Fruit fly (Drosophila melanogaster) whole organism, embryonic: ENCODE results near the gene dnc.

Source experiments
- Abd-B ChIP-seq: fragments of 200-800 bp; sonication (Bioruptor generic); optimal IDR thresholded peaks from 2 replicates; lab custom pipeline; 2018; ENCODE audit warnings: missing biosample characterization, mild to moderate bottlenecking, missing genetic modification characterization, moderate library complexity
- Adf1 ChIP-seq: fragments of 200-800 bp; sonication (Bioruptor generic); IDR thresholded peaks from 2 replicates; pipeline ENCODE4 v1.3.6; 2022; ENCODE audit warnings: missing biosample characterization, missing genetic modification characterization
- Antp ChIP-seq: fragments of 200-800 bp; sonication (Bioruptor generic); optimal IDR thresholded peaks from 3 replicates; lab custom pipeline; 2016; ENCODE audit warnings: missing biosample characterization, missing genetic modification characterization
- CG10654 ChIP-seq: fragments of 200-800 bp; sonication (Bioruptor generic); optimal IDR thresholded peaks from 2 replicates; lab custom pipeline; 2016; ENCODE audit warnings: missing biosample characterization, missing genetic modification characterization
- CG11560 ChIP-seq: fragments of 200-800 bp; sonication (Bioruptor generic); IDR thresholded peaks from 3 replicates; pipeline ENCODE4 v1.3.6; 2022; ENCODE audit warnings: missing biosample characterization, missing genetic modification characterization
- CG11723 ChIP-seq: fragments of 200-800 bp; sonication (Bioruptor generic); optimal IDR thresholded peaks from 2 replicates; lab custom pipeline; 2017; ENCODE audit warnings: missing biosample characterization, mild to moderate bottlenecking, missing genetic modification characterization
- CG12391 ChIP-seq: fragments of 200-800 bp; sonication (Bioruptor generic); optimal IDR thresholded peaks from 3 replicates; lab custom pipeline; 2018; ENCODE audit warnings: missing biosample characterization, mild to moderate bottlenecking, missing genetic modification characterization, moderate library complexity
- CG1602 ChIP-seq: fragments of 200-800 bp; sonication (Bioruptor generic); optimal IDR thresholded peaks from 3 replicates; lab custom pipeline; 2016; ENCODE audit warnings: missing biosample characterization, missing genetic modification characterization
- CG18764 ChIP-seq: fragments of 200-800 bp; sonication (Bioruptor generic); optimal IDR thresholded peaks from 3 replicates; lab custom pipeline; 2016; ENCODE audit warnings: missing biosample characterization, missing genetic modification characterization
- CG2129 ChIP-seq: fragments of 200-800 bp; sonication (Bioruptor generic); IDR thresholded peaks from 2 replicates; pipeline ENCODE4 v1.3.6; 2022; ENCODE audit warnings: missing biosample characterization, missing genetic modification characterization; ENCODE audit not compliant: partially characterized antibody
- CG30431 ChIP-seq: fragments of 200-800 bp; sonication (Bioruptor generic); optimal IDR thresholded peaks from 2 replicates; lab custom pipeline; 2017; ENCODE audit warnings: missing biosample characterization, missing genetic modification characterization
- CG31388 ChIP-seq: fragments of 200-800 bp; sonication (Bioruptor generic); optimal IDR thresholded peaks from 2 replicates; lab custom pipeline; 2016; ENCODE audit warnings: missing biosample characterization, missing genetic modification characterization
- CG32767 ChIP-seq: fragments of 200-800 bp; sonication (Bioruptor generic); IDR thresholded peaks from 2 replicates; pipeline ENCODE4 v1.3.6; 2022; ENCODE audit warnings: missing biosample characterization, missing genetic modification characterization
- CG33557 ChIP-seq: fragments of 200-800 bp; sonication (Bioruptor generic); optimal IDR thresholded peaks from 2 replicates; lab custom pipeline; 2019; ENCODE audit warnings: missing biosample characterization, mild to moderate bottlenecking, missing genetic modification characterization, moderate library complexity
- CG3726 ChIP-seq: fragments of 200-800 bp; sonication (Bioruptor generic); IDR thresholded peaks from 3 replicates; pipeline ENCODE4, ENCODE4 v1.3.6; 2022; ENCODE audit warnings: missing biosample characterization, missing genetic modification characterization
- CG43689 ChIP-seq: fragments of 200-800 bp; sonication (Bioruptor generic); IDR thresholded peaks from 2 replicates; pipeline ENCODE4 v1.3.6; 2022; ENCODE audit warnings: missing biosample characterization, missing genetic modification characterization
- CG6813 ChIP-seq: fragments of 200-800 bp; sonication (Bioruptor generic); optimal IDR thresholded peaks from 2 replicates; lab custom pipeline; 2017; ENCODE audit warnings: missing biosample characterization, missing genetic modification characterization, mild to moderate bottlenecking, moderate library complexity, missing genetic modification reagents
- CG7357 ChIP-seq: fragments of 200-800 bp; sonication (Bioruptor generic); IDR thresholded peaks from 3 replicates; pipeline ENCODE4 v1.3.6; 2022; ENCODE audit warnings: missing biosample characterization, missing genetic modification characterization
- CG7987 ChIP-seq: fragments of 200-800 bp; sonication (Bioruptor generic); optimal IDR thresholded peaks from 2 replicates; lab custom pipeline; 2018; ENCODE audit warnings: missing biosample characterization, mild to moderate bottlenecking, missing genetic modification characterization, moderate library complexity
- CG8388 ChIP-seq: fragments of 200-800 bp; sonication (Bioruptor generic); optimal IDR thresholded peaks from 2 replicates; lab custom pipeline; 2019; ENCODE audit warnings: missing biosample characterization, mild to moderate bottlenecking, missing genetic modification characterization, moderate library complexity
- CG8478 ChIP-seq: fragments of >200 bp; optimal IDR thresholded peaks from 2 replicates; lab custom pipeline; 2018
- CG9876 ChIP-seq: fragments of 200-800 bp; sonication (Bioruptor generic); optimal IDR thresholded peaks from 2 replicates; lab custom pipeline; 2016; ENCODE audit warnings: missing biosample characterization, missing genetic modification characterization
- H15 ChIP-seq: fragments of 200-800 bp; sonication (Bioruptor generic); IDR thresholded peaks from 3 replicates; pipeline ENCODE4 v1.3.6; 2022; ENCODE audit warnings: missing biosample characterization, missing genetic modification characterization
- Kr ChIP-seq: fragments of 200-800 bp; sonication (Bioruptor generic); optimal IDR thresholded peaks from 2 replicates; lab custom pipeline; 2017; ENCODE audit warnings: missing biosample characterization, mild to moderate bottlenecking, missing genetic modification characterization
- MTF-1 ChIP-seq: fragments of 200-800 bp; sonication (Bioruptor generic); optimal IDR thresholded peaks from 2 replicates; lab custom pipeline; 2018; ENCODE audit warnings: missing biosample characterization, mild to moderate bottlenecking, missing genetic modification characterization, borderline replicate concordance
- Med ChIP-seq: fragments of 200-800 bp; sonication (Bioruptor generic); peaks from one replicate; lab custom pipeline; 2016; ENCODE audit warnings: missing biosample characterization, missing genetic modification characterization, mild to moderate bottlenecking, inconsistent platforms, moderate library complexity
- NFAT ChIP-seq: fragments of 200-800 bp; sonication (Bioruptor generic); IDR thresholded peaks from 2 replicates; pipeline ENCODE4 v1.3.6; 2022; ENCODE audit warnings: missing biosample characterization, missing genetic modification characterization
- Nf-YC ChIP-seq: fragments of 200-800 bp; optimal IDR thresholded peaks from 3 replicates; lab custom pipeline; 2019; ENCODE audit warnings: missing biosample characterization, mild to moderate bottlenecking, missing genetic modification characterization, moderate library complexity
- Sox100B ChIP-seq: fragments of 200-800 bp; sonication (Bioruptor generic); optimal IDR thresholded peaks from 3 replicates; lab custom pipeline; 2018; ENCODE audit warnings: missing biosample characterization, mild to moderate bottlenecking, missing genetic modification characterization
- Spps ChIP-seq: fragments of 200-800 bp; sonication (Bioruptor generic); optimal IDR thresholded peaks from 2 replicates; lab custom pipeline; 2018; ENCODE audit warnings: missing biosample characterization, mild to moderate bottlenecking, missing genetic modification characterization
- ap ChIP-seq: fragments of 200-800 bp; sonication (Bioruptor generic); IDR thresholded peaks from 2 replicates; pipeline ENCODE4 v1.3.6; 2022; ENCODE audit warnings: missing biosample characterization, missing genetic modification characterization
- ash1 ChIP-seq: fragments of 200-800 bp; sonication (Bioruptor generic); optimal IDR thresholded peaks from 2 replicates; lab custom pipeline; 2018; ENCODE audit warnings: missing biosample characterization, mild to moderate bottlenecking, missing genetic modification characterization
- bcd ChIP-seq: fragments of 200-800 bp; sonication (Bioruptor generic); optimal IDR thresholded peaks from 2 replicates; lab custom pipeline; 2017; ENCODE audit warnings: missing biosample characterization, mild to moderate bottlenecking, missing genetic modification characterization
- chinmo ChIP-seq: fragments of 200-800 bp; sonication (Bioruptor generic); IDR thresholded peaks from 4 replicates; pipeline ENCODE4 v1.3.6; 2022; ENCODE audit warnings: missing biosample characterization, missing genetic modification characterization; ENCODE audit not compliant: partially characterized antibody
- crp ChIP-seq, 2 experiments: fragments of 200-800 bp; sonication (Bioruptor generic); optimal IDR thresholded peaks; 2 replicates in 1 of 2; 3 replicates in 1 of 2; lab custom pipeline; 2017; ENCODE audit warnings: missing biosample characterization in 2 of 2, missing genetic modification characterization in 2 of 2, mild to moderate bottlenecking in 1 of 2, moderate library complexity in 1 of 2
- cwo ChIP-seq: fragments of 200-800 bp; sonication (Bioruptor generic); optimal IDR thresholded peaks from 3 replicates; lab custom pipeline; 2017; ENCODE audit warnings: missing biosample characterization, missing genetic modification characterization, mild to moderate bottlenecking, moderate library complexity, missing genetic modification reagents
- danr ChIP-seq: fragments of 200-800 bp; sonication (Bioruptor generic); IDR thresholded peaks from 2 replicates; pipeline ENCODE4 v1.3.6; 2022; ENCODE audit warnings: missing biosample characterization, missing genetic modification characterization
- disco-r ChIP-seq: fragments of 200-800 bp; sonication (Bioruptor generic); optimal IDR thresholded peaks from 2 replicates; lab custom pipeline; 2016; ENCODE audit warnings: missing biosample characterization, missing genetic modification characterization
- dm ChIP-seq: fragments of 200-800 bp; sonication (Bioruptor generic); optimal IDR thresholded peaks from 3 replicates; lab custom pipeline; 2016; ENCODE audit warnings: missing biosample characterization, missing genetic modification characterization
- eve ChIP-seq, 2 experiments: fragments of >200 bp; optimal IDR thresholded peaks; 2 replicates each; lab custom pipeline; 2017; ENCODE audit warnings: missing biosample characterization in 2 of 2, missing genetic modification characterization in 2 of 2
- gce ChIP-seq: fragments of 200-800 bp; sonication (Bioruptor generic); IDR thresholded peaks from 3 replicates; pipeline ENCODE4 v1.3.6; 2022; ENCODE audit warnings: missing biosample characterization, missing genetic modification characterization
- luna ChIP-seq: fragments of 200-800 bp; sonication (Bioruptor generic); optimal IDR thresholded peaks from 2 replicates; lab custom pipeline; 2016; ENCODE audit warnings: missing biosample characterization, missing genetic modification characterization
- nmo ChIP-seq: fragments of 200-800 bp; sonication (Bioruptor generic); optimal IDR thresholded peaks from 2 replicates; lab custom pipeline; 2018; ENCODE audit warnings: missing biosample characterization, mild to moderate bottlenecking, missing genetic modification characterization, moderate library complexity
- oc ChIP-seq: fragments of 200-800 bp; sonication (Bioruptor generic); optimal IDR thresholded peaks from 2 replicates; lab custom pipeline; 2018; ENCODE audit warnings: missing biosample characterization, mild to moderate bottlenecking, missing genetic modification characterization, moderate library complexity
- ro ChIP-seq: fragments of 200-800 bp; sonication (Bioruptor generic); IDR thresholded peaks from 2 replicates; pipeline ENCODE4 v1.3.6; 2022; ENCODE audit warnings: missing biosample characterization, missing genetic modification characterization
- sens ChIP-seq: fragments of 200-800 bp; sonication (Bioruptor generic); peaks from one replicate; lab custom pipeline; 2016; ENCODE audit warnings: missing biosample characterization, missing genetic modification characterization
- sim ChIP-seq: fragments of 200-800 bp; sonication (Bioruptor generic); IDR thresholded peaks from 2 replicates; pipeline ENCODE4 v1.3.6; 2022; ENCODE audit warnings: missing biosample characterization, missing genetic modification characterization
- slbo ChIP-seq: fragments of 200-800 bp; sonication (Bioruptor generic); IDR thresholded peaks from 2 replicates; pipeline ENCODE4 v1.3.6; 2022; ENCODE audit warnings: missing biosample characterization, missing genetic modification characterization
- tna ChIP-seq: fragments of 200-800 bp; sonication (Bioruptor generic); IDR thresholded peaks from 2 replicates; pipeline ENCODE4 v1.3.6; 2022; ENCODE audit warnings: missing biosample characterization, missing genetic modification characterization; ENCODE audit not compliant: partially characterized antibody
- vfl ChIP-seq: fragments of 200-800 bp; sonication (Bioruptor generic); optimal IDR thresholded peaks from 2 replicates; lab custom pipeline; 2016; ENCODE audit warnings: missing biosample characterization, missing genetic modification characterization
- vvl ChIP-seq: fragments of 200-800 bp; sonication (Bioruptor generic); IDR thresholded peaks from 2 replicates; pipeline ENCODE4 v1.3.6; 2022; ENCODE audit warnings: missing biosample characterization, missing genetic modification characterization

The dnc gene

dm6 chrX:3381667-3382066, 205.4 kb downstream of the dnc start (continued):
- TF ChIP-seq vvl (GFP tag; lab: Robert Waterston, UW) (peak; percentile 90), dm (GFP tag; lab: Kevin White, UChicago) (peak; percentile 91), CG12391 (tag; lab: Kevin White, UChicago) (peak; percentile 75), CG9876 (GFP tag; lab: Kevin White, UChicago) (peak; percentile 48), Sox100B (GFP tag; lab: Kevin White, UChicago) (peak; percentile 43), sim (GFP tag; lab: Robert Waterston, UW) (peak; percentile 56; the same call in 1 of the 2 replicates), chinmo (GFP tag; lab: Robert Waterston, UW) (no peak), Abd-B (GFP tag; lab: Kevin White, UChicago) (peak; percentile 71), CG1602 (GFP tag; lab: Kevin White, UChicago) (peak; percentile 67), sens (GFP tag; lab: Kevin White, UChicago) (peak; percentile 94), Med (GFP tag; lab: Kevin White, UChicago) (peak; percentile 97), gce (GFP tag; lab: Robert Waterston, UW) (no peak), bcd (GFP tag; lab: Kevin White, UChicago) (peak; percentile 71), CG3726 (GFP tag; lab: Robert Waterston, UW) (0 out of 3 replicates have a peak, but pooled peaks have one; percentile 66), eve (GFP tag; optimal IDR thresholded peaks at IDR 0.05; lab: Kevin White, UChicago) (peak in 1 of 2 experiments; percentile 65), CG8478 (no peak), CG43689 (GFP tag; lab: Robert Waterston, UW) (peak; percentile 46; the same call in 1 of the 2 replicates), Nf-YC (tag; lab: Kevin White, UChicago) (no peak), H15 (GFP tag; lab: Robert Waterston, UW) (no peak; the same call in 1 of the 3 replicates), CG11723 (peak; percentile 50), oc (tag; lab: Kevin White, UChicago) (peak; percentile 82), CG7357 (GFP tag; lab: Robert Waterston, UW) (peak; percentile 72), tna (GFP tag; lab: Robert Waterston, UW) (no peak; the same call in 1 of the 2 replicates), Spps (tag; lab: Kevin White, UChicago) (no peak), CG31388 (GFP tag; lab: Kevin White, UChicago) (peak; percentile 38), CG33557 (GFP tag; lab: Kevin White, UChicago) (no peak), danr (GFP tag; lab: Robert Waterston, UW) (peak; percentile 46; the same call in 1 of the 2 replicates), nmo (GFP tag; lab: Kevin White, UChicago) (peak; percentile 78), vfl (GFP tag; lab: Kevin White, UChicago) (no peak), CG18764 (GFP tag; lab: Kevin White, UChicago) (peak; percentile 46), CG10654 (GFP tag; lab: Kevin White, UChicago) (peak; percentile 63), MTF-1 (peak; percentile 37), CG2129 (GFP tag; lab: Robert Waterston, UW) (no peak), crp (GFP tag; optimal IDR thresholded peaks at IDR 0.05; lab: Kevin White, UChicago) (peak in 1 of 2 experiments; percentile 9), CG6813 (GFP tag; lab: Kevin White, UChicago) (peak; percentile 1), cwo (GFP tag; lab: Kevin White, UChicago) (peak; percentile 51), NFAT (GFP tag; lab: Robert Waterston, UW) (no peak), CG8388 (GFP tag; lab: Kevin White, UChicago) (peak; percentile 53), Antp (GFP tag; lab: Kevin White, UChicago) (peak; percentile 87), ash1 (GFP tag; lab: Kevin White, UChicago) (no peak), disco-r (no peak), Kr (no peak), slbo (GFP tag; lab: Robert Waterston, UW) (peak; percentile 76), CG32767 (GFP tag; lab: Robert Waterston, UW) (no peak), Adf1 (no peak), luna (peak; percentile 24), CG7987 (GFP tag; lab: Kevin White, UChicago) (no peak), CG11560 (no peak), ro (GFP tag; lab: Robert Waterston, UW) (no peak), ap (GFP tag; lab: Robert Waterston, UW) (peak; percentile 57), CG30431 (GFP tag; lab: Kevin White, UChicago) (peak; percentile 41)
